Fruit fly (Drosophila melanogaster): ENCODE results near the gene Hip14.
A peak's percentile ranks its signal among the peaks of the same experiment; 100 is the strongest.

The Hip14 gene

dm6 chr3L:16021064-16021683 lies 33.1 kb downstream of the Hip14 start (continued):
- TF ChIP-seq achi (GFP tag; optimal IDR thresholded peaks at IDR 0.05) (peak; percentile 60), Ets96B (tag; optimal IDR thresholded peaks at IDR 0.05) (peak; percentile 46), net (GFP tag; optimal IDR thresholded peaks at IDR 0.05) (peak; percentile 36), CG10631 (GFP tag; optimal IDR thresholded peaks at IDR 0.05) (peak; percentile 21), dac (GFP tag; optimal IDR thresholded peaks at IDR 0.05) (peak; percentile 23), CG15336 (GFP tag; IDR thresholded peaks at IDR 0.05) (peak; percentile 36; the same call in 1 of the 2 replicates), Eip93F (GFP tag; optimal IDR thresholded peaks at IDR 0.05) (no peak), CG10669 (GFP tag; optimal IDR thresholded peaks at IDR 0.05) (peak; percentile 43), dsx (GFP tag; optimal IDR thresholded peaks at IDR 0.05; ENCODE audit: poor library complexity, severe bottlenecking) (peak; percentile 32), CG3032 (tag; optimal IDR thresholded peaks at IDR 0.05) (peak; percentile 26), pdm3 (GFP tag; optimal IDR thresholded peaks at IDR 0.05) (peak; percentile 58), CG4318 (GFP tag; optimal IDR thresholded peaks at IDR 0.05) (peak; percentile 59), OdsH (GFP tag; optimal IDR thresholded peaks at IDR 0.05) (peak; percentile 59), Hr39 (GFP tag; optimal IDR thresholded peaks at IDR 0.05) (peak; percentile 50), Smox (GFP tag; optimal IDR thresholded peaks at IDR 0.05) (peak; percentile 50), cyc (GFP tag; optimal IDR thresholded peaks at IDR 0.05) (peak; percentile 50), CG6808 (GFP tag; optimal IDR thresholded peaks at IDR 0.05) (no peak), CG11294 (GFP tag; IDR thresholded peaks at IDR 0.05) (no peak)

- TF ChIP-seq OdsH (GFP tag; optimal IDR thresholded peaks at IDR 0.05): no peak
- TF ChIP-seq vri (GFP tag; optimal IDR thresholded peaks at IDR 0.05): no peak
- TF ChIP-seq cyc (GFP tag; optimal IDR thresholded peaks at IDR 0.05): no peak
- TF ChIP-seq CG7368 (GFP tag; optimal IDR thresholded peaks at IDR 0.05): no peak
- TF ChIP-seq Hr4 (GFP tag; optimal IDR thresholded peaks at IDR 0.05): no peak
- no peak for TF ChIP-seq CG3032 (tag; optimal IDR thresholded peaks at IDR 0.05)
- TF ChIP-seq CG6808 (GFP tag; optimal IDR thresholded peaks at IDR 0.05): no peak
- TF ChIP-seq ss (GFP tag; optimal IDR thresholded peaks at IDR 0.05): no peak
- peak; percentile 38 for TF ChIP-seq Eip78C (GFP tag)
- TF ChIP-seq CG6854 (GFP tag; optimal IDR thresholded peaks at IDR 0.05): peak; percentile 21
- TF ChIP-seq Eip93F (GFP tag; optimal IDR thresholded peaks at IDR 0.05): no peak
- no peak for TF ChIP-seq Hr39 (GFP tag; optimal IDR thresholded peaks at IDR 0.05)
- no peak for TF ChIP-seq net (GFP tag; optimal IDR thresholded peaks at IDR 0.05)
Measured at dm6 chr3L:16023020-16023648, 35.1 kb downstream of the Hip14 start, which contains the start of gene Notum. Gene Notum, plus strand, starts transcription at chr3L:16023480.

dm6 chr3L:16024276-16025019 lies 36.4 kb downstream of the Hip14 start:
- TF ChIP-seq CG8319 (GFP tag; optimal IDR thresholded peaks at IDR 0.05) (peak; percentile 28), CG34406 (GFP tag; optimal IDR thresholded peaks at IDR 0.05) (peak; percentile 43), dac (GFP tag; optimal IDR thresholded peaks at IDR 0.05) (no peak), OdsH (GFP tag; optimal IDR thresholded peaks at IDR 0.05) (peak; percentile 65), Smox (GFP tag; optimal IDR thresholded peaks at IDR 0.05) (peak; percentile 63), Hr39 (GFP tag; optimal IDR thresholded peaks at IDR 0.05) (peak; percentile 66), Gug (GFP tag; IDR thresholded peaks at IDR 0.05) (no peak), CG11294 (GFP tag; IDR thresholded peaks at IDR 0.05) (no peak), Sox14 (GFP tag; optimal IDR thresholded peaks at IDR 0.05) (peak; percentile 62), CG1621 (tag; optimal IDR thresholded peaks at IDR 0.05) (no peak), pdm3 (GFP tag; optimal IDR thresholded peaks at IDR 0.05) (peak; percentile 66), Eip93F (GFP tag; optimal IDR thresholded peaks at IDR 0.05) (no peak), CG6854 (GFP tag; optimal IDR thresholded peaks at IDR 0.05) (no peak), esn (GFP tag; optimal IDR thresholded peaks at IDR 0.05) (peak; percentile 81), acj6 (GFP tag; optimal IDR thresholded peaks at IDR 0.05) (peak; percentile 51), CG8119 (GFP tag; IDR thresholded peaks at IDR 0.05) (peak; percentile 37; the same call in 2 of the 3 replicates), cyc (GFP tag; optimal IDR thresholded peaks at IDR 0.05) (peak; percentile 58), Hr38 (GFP tag; optimal IDR thresholded peaks at IDR 0.05) (no peak), fd59A (GFP tag; optimal IDR thresholded peaks at IDR 0.05) (peak; percentile 50), ss (GFP tag; optimal IDR thresholded peaks at IDR 0.05) (peak; percentile 27 to 63), Lpt (GFP tag; optimal IDR thresholded peaks at IDR 0.05) (peak; percentile 24), fkh (GFP tag; optimal IDR thresholded peaks at IDR 0.05) (no peak), Met (GFP tag; optimal IDR thresholded peaks at IDR 0.05) (peak; percentile 77), Eip78C (GFP tag) (peak; percentile 94), Ets96B (tag; optimal IDR thresholded peaks at IDR 0.05) (peak; percentile 60), vri (GFP tag; optimal IDR thresholded peaks at IDR 0.05) (peak; percentile 18), CG31627 (GFP tag; optimal IDR thresholded peaks at IDR 0.05) (peak; percentile 77), CG10669 (GFP tag; optimal IDR thresholded peaks at IDR 0.05) (peak; percentile 58), CG15336 (GFP tag; IDR thresholded peaks at IDR 0.05) (no peak; the same call in none of the 2 replicates), Sox102F (GFP tag; optimal IDR thresholded peaks at IDR 0.05) (peak; percentile 69), CG11902 (GFP tag; optimal IDR thresholded peaks at IDR 0.05) (peak; percentile 31), Ets21C (GFP tag; optimal IDR thresholded peaks at IDR 0.05) (peak; percentile 42)
